Fruit fly (Drosophila melanogaster): ENCODE results near the gene Cpr62Bb.

The Cpr62Bb gene

DNA sequence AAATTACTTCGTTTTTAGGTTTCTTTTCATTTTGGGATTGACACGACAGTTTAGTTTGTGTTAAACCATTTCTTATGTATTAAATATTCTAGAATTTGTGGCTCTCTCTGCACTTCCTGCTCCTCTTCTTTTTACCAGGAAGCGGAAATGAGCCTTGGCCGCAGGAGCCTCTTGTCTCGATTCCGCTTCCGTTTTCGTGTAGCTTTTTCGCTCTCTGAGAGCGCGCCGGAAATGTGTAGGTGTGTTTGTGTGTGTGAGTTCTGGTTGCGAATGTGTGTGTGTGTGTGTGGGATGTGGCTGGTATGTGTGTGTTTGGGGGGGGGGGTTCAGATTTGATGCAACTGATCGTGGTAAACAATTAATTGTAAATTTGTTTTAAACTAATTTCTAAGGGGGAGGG, 24.6 kb upstream of the Cpr62Bb start (continued):
- peak; percentile 5 for TF ChIP-seq CG5245 (GFP tag; optimal IDR thresholded peaks at IDR 0.05)
- no peak for TF ChIP-seq Opbp (GFP tag; IDR thresholded peaks at IDR 0.05; ENCODE audit: partially characterized antibody)
- peak; percentile 0 for TF ChIP-seq MTF-1 (GFP tag; optimal IDR thresholded peaks at IDR 0.05; ENCODE audit: borderline replicate concordance)
- peak; percentile 82 for TF ChIP-seq cg (GFP tag; optimal IDR thresholded peaks at IDR 0.05)
- peak; percentile 43; the same call in 1 of the 3 replicates for TF ChIP-seq CG11456 (GFP tag; IDR thresholded peaks at IDR 0.05)
- no peak for TF ChIP-seq Blimp-1 (GFP tag; optimal IDR thresholded peaks at IDR 0.05)

DNA sequence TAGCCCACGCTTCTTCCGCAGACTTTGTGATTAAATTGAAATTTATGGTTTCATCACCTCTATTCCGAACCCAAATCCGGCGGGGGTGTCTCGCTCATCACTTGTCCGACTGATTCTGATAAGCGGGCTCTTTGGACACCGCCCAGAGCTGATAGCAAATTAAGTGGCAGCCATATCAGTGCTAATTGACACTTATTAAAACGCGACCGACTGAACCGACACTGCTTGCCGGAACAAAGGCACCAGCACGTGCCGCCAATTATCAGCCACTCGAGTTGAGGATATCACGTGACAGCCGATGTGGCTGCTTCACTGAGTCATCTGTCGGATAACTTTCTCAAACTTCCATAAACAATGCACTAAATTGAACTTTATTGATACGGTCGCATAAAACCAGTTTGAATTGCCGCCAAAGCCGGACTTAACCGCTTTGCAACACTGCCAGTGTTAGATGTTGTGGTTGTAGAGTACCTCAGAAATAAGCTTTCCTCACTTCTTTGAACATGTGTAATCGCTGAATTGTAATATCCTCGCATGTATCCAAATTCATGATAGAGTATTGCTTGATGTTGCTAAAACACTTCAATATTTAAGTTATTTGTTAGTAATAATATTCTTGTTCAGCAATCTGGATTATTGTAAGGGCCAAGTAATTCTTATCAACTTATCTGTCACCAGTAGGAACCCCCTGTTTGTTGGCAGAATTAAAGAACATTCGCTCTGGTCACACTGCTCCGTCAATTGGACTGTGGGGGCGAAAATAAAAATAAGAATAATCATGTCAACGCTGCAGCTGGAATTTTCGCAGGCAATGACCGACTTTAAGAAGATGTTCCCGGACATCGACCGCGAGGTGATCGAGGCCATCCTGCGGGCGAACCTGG, 21.7 kb upstream of the Cpr62Bb start, which contains the start of gene CG12024:
CG12024 (plus strand) TSS at position 699 of the 884 bp plus-strand sequence.
- TF ChIP-seq pzg (GFP tag; optimal IDR thresholded peaks at IDR 0.05) (peak; percentile 91), sna (GFP tag; IDR thresholded peaks at IDR 0.05; ENCODE audit: partially characterized antibody) (no peak), Six4 (GFP tag; optimal IDR thresholded peaks at IDR 0.05) (peak; percentile 31), psq (GFP tag; optimal IDR thresholded peaks at IDR 0.05) (peak; percentile 60), pum (GFP tag; optimal IDR thresholded peaks at IDR 0.05) (peak; percentile 57), CG6813 (GFP tag; optimal IDR thresholded peaks at IDR 0.05) (no peak), chif (GFP tag; optimal IDR thresholded peaks at IDR 0.05) (peak; percentile 74 to 81), CG4424 (GFP tag; optimal IDR thresholded peaks at IDR 0.05) (peak; percentile 74), Camta (GFP tag; optimal IDR thresholded peaks at IDR 0.05) (peak; percentile 35), Kr (GFP tag; optimal IDR thresholded peaks at IDR 0.05) (no peak), Oli (tag; optimal IDR thresholded peaks at IDR 0.05) (peak; percentile 68), Ssrp (tag; optimal IDR thresholded peaks at IDR 0.05) (peak; percentile 70), ken (GFP tag; IDR thresholded peaks at IDR 0.05) (0 out of 3 replicates have a peak, but pooled peaks have one; percentile 27), B-H1 (GFP tag; IDR thresholded peaks at IDR 0.05) (no peak; the same call in 2 of the 3 replicates), chinmo (GFP tag; IDR thresholded peaks at IDR 0.05; ENCODE audit: partially characterized antibody) (no peak), Nf-YA (GFP tag; IDR thresholded peaks at IDR 0.05) (no peak), ems (GFP tag; optimal IDR thresholded peaks at IDR 0.05) (peak; percentile 61), CG12219 (GFP tag; optimal IDR thresholded peaks at IDR 0.05) (peak; percentile 15), CG8765 (GFP tag; IDR thresholded peaks at IDR 0.05) (no peak; the same call in 1 of the 2 replicates), CG7745 (tag; optimal IDR thresholded peaks at IDR 0.05) (no peak), Fer1 (GFP tag; optimal IDR thresholded peaks at IDR 0.05) (peak; percentile 78), CG11695 (GFP tag; IDR thresholded peaks at IDR 0.05) (0 out of 3 replicates have a peak, but pooled peaks have one; percentile 18), CG10431 (GFP tag; optimal IDR thresholded peaks at IDR 0.05) (no peak), Optix (GFP tag; IDR thresholded peaks at IDR 0.05) (no peak), CG16863 (GFP tag; optimal IDR thresholded peaks at IDR 0.05) (peak; percentile 40), CG2202 (tag; optimal IDR thresholded peaks at IDR 0.05) (no peak), lbe (GFP tag; optimal IDR thresholded peaks at IDR 0.05) (peak; percentile 56), usp (GFP tag; optimal IDR thresholded peaks at IDR 0.05) (no peak), CG12299 (tag; optimal IDR thresholded peaks at IDR 0.05) (peak; percentile 12), CG13296 (GFP tag; optimal IDR thresholded peaks at IDR 0.05) (peak; percentile 40), CG14441 (GFP tag; IDR thresholded peaks at IDR 0.05) (peak; percentile 43), Poxn (GFP tag; IDR thresholded peaks at IDR 0.05) (no peak), bbx (GFP tag; IDR thresholded peaks at IDR 0.05; ENCODE audit: partially characterized antibody) (no peak), CG11504 (tag; optimal IDR thresholded peaks at IDR 0.05) (peak; percentile 82), btn (GFP tag; optimal IDR thresholded peaks at IDR 0.05) (no peak), pros (GFP tag; optimal IDR thresholded peaks at IDR 0.05) (no peak), CG7556 (GFP tag; optimal IDR thresholded peaks at IDR 0.05) (peak; percentile 48), fru (optimal IDR thresholded peaks at IDR 0.05) (no peak), CG6175 (GFP tag; IDR thresholded peaks at IDR 0.05) (no peak), stwl (tag; optimal IDR thresholded peaks at IDR 0.05) (peak; percentile 97), az2 (GFP tag; optimal IDR thresholded peaks at IDR 0.05) (peak; percentile 72)
